Fruit fly (Drosophila melanogaster) whole organism, prepupa: ENCODE data around the gene CG15480.
A peak's percentile ranks its signal among the peaks of the same experiment; 100 is the strongest.

ENCODE experiments used
- Blimp-1 ChIP-seq: fragments of 200-800 bp; sonication (Bioruptor generic); optimal IDR thresholded peaks from 3 replicates; lab custom pipeline; 2017; ENCODE audit warnings: missing biosample characterization, missing genetic modification characterization, mild to moderate bottlenecking, moderate library complexity, missing genetic modification reagents
- CG10669 ChIP-seq: fragments of 200-800 bp; sonication (Bioruptor generic); optimal IDR thresholded peaks from 3 replicates; lab custom pipeline; 2018; ENCODE audit warnings: missing biosample characterization, mild to moderate bottlenecking, missing genetic modification characterization, moderate library complexity
- CG11902 ChIP-seq: fragments of 200-800 bp; sonication (Bioruptor generic); optimal IDR thresholded peaks from 3 replicates; lab custom pipeline; 2016; ENCODE audit warnings: missing biosample characterization, missing genetic modification characterization
- CG15336 ChIP-seq: fragments of 200-800 bp; sonication (Bioruptor generic); IDR thresholded peaks from 2 replicates; pipeline ENCODE4 v1.3.6; 2022; ENCODE audit warnings: missing biosample characterization, missing genetic modification characterization
- CG1621 ChIP-seq: fragments of 200-800 bp; sonication (Bioruptor generic); optimal IDR thresholded peaks from 3 replicates; lab custom pipeline; 2018; ENCODE audit warnings: missing biosample characterization, mild to moderate bottlenecking, missing genetic modification characterization
- CG16779 ChIP-seq: fragments of 200-800 bp; sonication (Bioruptor generic); optimal IDR thresholded peaks from 3 replicates; lab custom pipeline; 2017; ENCODE audit warnings: missing biosample characterization, mild to moderate bottlenecking, missing genetic modification characterization
- CG31627 ChIP-seq: fragments of 200-800 bp; sonication (Bioruptor generic); optimal IDR thresholded peaks from 3 replicates; lab custom pipeline; 2016; ENCODE audit warnings: missing biosample characterization, missing genetic modification characterization
- CG32006 ChIP-seq: fragments of 200-800 bp; sonication (Bioruptor generic); optimal IDR thresholded peaks from 3 replicates; lab custom pipeline; 2017; ENCODE audit warnings: missing biosample characterization, mild to moderate bottlenecking, missing genetic modification characterization
- CG34406 ChIP-seq: fragments of 200-800 bp; sonication (Bioruptor generic); optimal IDR thresholded peaks from 3 replicates; lab custom pipeline; 2016; ENCODE audit warnings: missing biosample characterization, missing genetic modification characterization
- CG3919 ChIP-seq: fragments of 200-800 bp; sonication (Bioruptor generic); optimal IDR thresholded peaks from 3 replicates; lab custom pipeline; 2016; ENCODE audit warnings: missing biosample characterization, missing genetic modification characterization
- CG4318 ChIP-seq: fragments of 200-800 bp; sonication (Bioruptor generic); optimal IDR thresholded peaks from 3 replicates; lab custom pipeline; 2017; ENCODE audit warnings: missing biosample characterization, mild to moderate bottlenecking, missing genetic modification characterization
- CG6163 ChIP-seq: fragments of 200-800 bp; sonication (Bioruptor generic); IDR thresholded peaks from 3 replicates; pipeline ENCODE4 v1.3.6; 2022; ENCODE audit warnings: missing biosample characterization, missing genetic modification characterization
- CG6276 ChIP-seq: fragments of 200-800 bp; sonication (Bioruptor generic); optimal IDR thresholded peaks from 2 replicates; lab custom pipeline; 2017; ENCODE audit warnings: missing biosample characterization, mild to moderate bottlenecking, missing genetic modification characterization
- CG6792 ChIP-seq: fragments of 200-800 bp; sonication (Bioruptor generic); optimal IDR thresholded peaks from 3 replicates; lab custom pipeline; 2016; ENCODE audit warnings: missing biosample characterization, missing genetic modification characterization
- CG6808 ChIP-seq: fragments of 200-800 bp; sonication (Bioruptor generic); optimal IDR thresholded peaks from 3 replicates; lab custom pipeline; 2017; ENCODE audit warnings: missing biosample characterization, missing genetic modification characterization, mild to moderate bottlenecking, moderate library complexity, missing genetic modification reagents
- CG6854 ChIP-seq: fragments of 200-800 bp; sonication (Bioruptor generic); optimal IDR thresholded peaks from 2 replicates; lab custom pipeline; 2017; ENCODE audit warnings: missing biosample characterization, mild to moderate bottlenecking, missing genetic modification characterization
- CG7368 ChIP-seq: fragments of 200-800 bp; sonication (Bioruptor generic); optimal IDR thresholded peaks from 3 replicates; lab custom pipeline; 2016; ENCODE audit warnings: missing biosample characterization, missing genetic modification characterization
- CG8632 ChIP-seq: fragments of 200-800 bp; sonication (Bioruptor generic); optimal IDR thresholded peaks from 3 replicates; lab custom pipeline; 2016; ENCODE audit warnings: missing biosample characterization, missing genetic modification characterization
- CG9139 ChIP-seq: fragments of 200-800 bp; sonication (Bioruptor generic); optimal IDR thresholded peaks from 3 replicates; lab custom pipeline; 2017; ENCODE audit warnings: missing biosample characterization, mild to moderate bottlenecking, missing genetic modification characterization
- Eip75B ChIP-seq: fragments of 200-800 bp; sonication (Bioruptor generic); optimal IDR thresholded peaks from 3 replicates; lab custom pipeline; 2016; ENCODE audit warnings: missing biosample characterization, missing genetic modification characterization
- Eip93F ChIP-seq: fragments of 200-800 bp; sonication (Bioruptor generic); optimal IDR thresholded peaks from 2 replicates; lab custom pipeline; 2016; ENCODE audit warnings: missing biosample characterization, mild to moderate bottlenecking, missing genetic modification characterization
- Ets21C ChIP-seq: fragments of 200-800 bp; sonication (Bioruptor generic); optimal IDR thresholded peaks from 3 replicates; lab custom pipeline; 2016; ENCODE audit warnings: missing biosample characterization, missing genetic modification characterization
- Ets96B ChIP-seq: fragments of 200-800 bp; optimal IDR thresholded peaks from 2 replicates; lab custom pipeline; 2019; ENCODE audit warnings: missing biosample characterization, mild to moderate bottlenecking, missing genetic modification characterization, moderate library complexity
- Gug ChIP-seq: fragments of 200-800 bp; sonication (Bioruptor generic); IDR thresholded peaks from 2 replicates; pipeline ENCODE4 v1.3.6; 2022; ENCODE audit warnings: missing biosample characterization, missing genetic modification characterization
- Hr4 ChIP-seq: fragments of 200-800 bp; sonication (Bioruptor generic); optimal IDR thresholded peaks from 3 replicates; lab custom pipeline; 2016; ENCODE audit warnings: missing biosample characterization, missing genetic modification characterization
- Lpt ChIP-seq: fragments of 200-800 bp; sonication (Bioruptor generic); optimal IDR thresholded peaks from 3 replicates; lab custom pipeline; 2016; ENCODE audit warnings: missing biosample characterization, missing genetic modification characterization
- Met ChIP-seq: fragments of 200-800 bp; sonication (Bioruptor generic); optimal IDR thresholded peaks from 3 replicates; lab custom pipeline; 2016; ENCODE audit warnings: missing biosample characterization, missing genetic modification characterization
- Smox ChIP-seq: fragments of 200-800 bp; sonication (Bioruptor generic); optimal IDR thresholded peaks from 3 replicates; lab custom pipeline; 2016; ENCODE audit warnings: missing biosample characterization, missing genetic modification characterization
- Sox102F ChIP-seq: fragments of 200-800 bp; sonication (Bioruptor generic); optimal IDR thresholded peaks from 2 replicates; lab custom pipeline; 2016; ENCODE audit warnings: missing biosample characterization, mild to moderate bottlenecking, missing genetic modification characterization
- Sox14 ChIP-seq: fragments of 200-800 bp; sonication (Bioruptor generic); optimal IDR thresholded peaks from 3 replicates; lab custom pipeline; 2016; ENCODE audit warnings: missing biosample characterization, missing genetic modification characterization
- Sox15 ChIP-seq: fragments of 200-800 bp; sonication (Bioruptor generic); optimal IDR thresholded peaks from 3 replicates; lab custom pipeline; 2016; ENCODE audit warnings: missing biosample characterization, missing genetic modification characterization
- achi ChIP-seq: fragments of 200-800 bp; sonication (Bioruptor generic); optimal IDR thresholded peaks from 3 replicates; lab custom pipeline; 2016; ENCODE audit warnings: missing biosample characterization, missing genetic modification characterization
- acj6 ChIP-seq: fragments of 200-800 bp; sonication (Bioruptor generic); optimal IDR thresholded peaks from 3 replicates; lab custom pipeline; 2016; ENCODE audit warnings: missing biosample characterization, missing genetic modification characterization
- dac ChIP-seq: fragments of 200-800 bp; sonication (Bioruptor generic); optimal IDR thresholded peaks from 2 replicates; lab custom pipeline; 2017; ENCODE audit warnings: missing biosample characterization, mild to moderate bottlenecking, missing genetic modification characterization
- dsx ChIP-seq: fragments of 200-800 bp; optimal IDR thresholded peaks from 3 replicates; lab custom pipeline; 2019; ENCODE audit warnings: missing biosample characterization, mild to moderate bottlenecking, missing genetic modification characterization, moderate library complexity; ENCODE audit not compliant: poor library complexity, severe bottlenecking
- eg ChIP-seq: fragments of 200-800 bp; sonication (Bioruptor generic); IDR thresholded peaks from 3 replicates; pipeline ENCODE4 v1.3.6; 2022; ENCODE audit warnings: missing biosample characterization, missing genetic modification characterization
- esn ChIP-seq: fragments of 200-800 bp; sonication (Bioruptor generic); optimal IDR thresholded peaks from 2 replicates; lab custom pipeline; 2016; ENCODE audit warnings: missing biosample characterization, mild to moderate bottlenecking, missing genetic modification characterization, moderate library complexity
- fd59A ChIP-seq: fragments of 200-800 bp; sonication (Bioruptor generic); optimal IDR thresholded peaks from 2 replicates; lab custom pipeline; 2017; ENCODE audit warnings: missing biosample characterization, mild to moderate bottlenecking, missing genetic modification characterization, missing genetic modification reagents
- fd85E ChIP-seq: fragments of 200-800 bp; sonication (Bioruptor generic); optimal IDR thresholded peaks from 3 replicates; lab custom pipeline; 2016; ENCODE audit warnings: missing biosample characterization, missing genetic modification characterization
- fkh ChIP-seq: fragments of 200-800 bp; sonication (Bioruptor generic); optimal IDR thresholded peaks from 3 replicates; lab custom pipeline; 2017; ENCODE audit warnings: missing biosample characterization, mild to moderate bottlenecking, missing genetic modification characterization, moderate library complexity
- lz ChIP-seq: fragments of 200-800 bp; sonication (Bioruptor generic); optimal IDR thresholded peaks from 3 replicates; lab custom pipeline; 2016; ENCODE audit warnings: missing biosample characterization, missing genetic modification characterization
- net ChIP-seq: fragments of 200-800 bp; sonication (Bioruptor generic); optimal IDR thresholded peaks from 3 replicates; lab custom pipeline; 2016; ENCODE audit warnings: missing biosample characterization, missing genetic modification characterization
- pdm3 ChIP-seq: fragments of 200-800 bp; sonication (Bioruptor generic); optimal IDR thresholded peaks from 3 replicates; lab custom pipeline; 2016; ENCODE audit warnings: missing biosample characterization, missing genetic modification characterization
- spab ChIP-seq: fragments of 200-800 bp; sonication (Bioruptor generic); optimal IDR thresholded peaks from 2 replicates; lab custom pipeline; 2017; ENCODE audit warnings: missing biosample characterization, mild to moderate bottlenecking, missing genetic modification characterization, missing genetic modification reagents
- svp ChIP-seq: fragments of 200-800 bp; sonication (Bioruptor generic); peaks from one replicate; lab custom pipeline; 2016; ENCODE audit warnings: missing biosample characterization, missing genetic modification characterization
- topi ChIP-seq: fragments of 200-800 bp; sonication (Bioruptor generic); optimal IDR thresholded peaks from 3 replicates; lab custom pipeline; 2016; ENCODE audit warnings: missing biosample characterization, missing genetic modification characterization
- vri ChIP-seq: fragments of 200-800 bp; sonication (Bioruptor generic); optimal IDR thresholded peaks from 3 replicates; lab custom pipeline; 2016; ENCODE audit warnings: missing biosample characterization, mild to moderate bottlenecking, missing genetic modification characterization

Gene CG15480

dm6 chr2L:13206077-13206668 lies 18.9 kb downstream of the CG15480 start (continued):
- TF ChIP-seq CG34406 (GFP tag; lab: Kevin White, UChicago) (no peak), CG32006 (GFP tag; lab: Kevin White, UChicago) (no peak), CG6792 (GFP tag; lab: Kevin White, UChicago) (no peak), Eip93F (GFP tag; lab: Kevin White, UChicago) (no peak), Eip75B (GFP tag; lab: Kevin White, UChicago) (peak; percentile 31), Gug (GFP tag; lab: Robert Waterston, UW) (no peak), svp (GFP tag; lab: Kevin White, UChicago) (peak; percentile 89), pdm3 (no peak), fd85E (GFP tag; lab: Kevin White, UChicago) (no peak), vri (peak; percentile 55), CG4318 (GFP tag; lab: Kevin White, UChicago) (no peak), Met (GFP tag; lab: Kevin White, UChicago) (no peak), Hr4 (GFP tag; lab: Kevin White, UChicago) (no peak), CG10669 (GFP tag; lab: Kevin White, UChicago) (no peak), CG7368 (GFP tag; lab: Kevin White, UChicago) (no peak), dsx (GFP tag; lab: Kevin White, UChicago) (no peak), Sox102F (GFP tag; lab: Kevin White, UChicago) (no peak), CG6808 (GFP tag; lab: Kevin White, UChicago) (no peak), achi (GFP tag; lab: Kevin White, UChicago) (no peak), CG6854 (GFP tag; lab: Kevin White, UChicago) (no peak), CG16779 (tag; lab: Kevin White, UChicago) (peak; percentile 52), net (GFP tag; lab: Kevin White, UChicago) (no peak), CG6163 (GFP tag; lab: Robert Waterston, UW) (peak; percentile 65; the same call in 2 of the 3 replicates), Sox15 (GFP tag; lab: Kevin White, UChicago) (no peak), CG1621 (tag; lab: Kevin White, UChicago) (peak; percentile 39), CG31627 (GFP tag; lab: Kevin White, UChicago) (no peak), Sox14 (no peak), Ets21C (no peak), Ets96B (tag; lab: Kevin White, UChicago) (no peak), acj6 (GFP tag; lab: Kevin White, UChicago) (no peak)

- TF ChIP-seq acj6 (GFP tag; lab: Kevin White, UChicago): no peak
- no peak for TF ChIP-seq Lpt (GFP tag; lab: Kevin White, UChicago)
- TF ChIP-seq spab (GFP tag; lab: Kevin White, UChicago): no peak
- no peak for TF ChIP-seq fd59A (GFP tag; lab: Kevin White, UChicago)
- no peak for TF ChIP-seq CG4318 (GFP tag; lab: Kevin White, UChicago)
- no peak for TF ChIP-seq CG6276 (GFP tag; lab: Kevin White, UChicago)
- 0 out of 2 replicates have a peak, but pooled peaks have one; percentile 21 for TF ChIP-seq CG15336
- no peak for TF ChIP-seq lz (GFP tag; lab: Kevin White, UChicago)
- TF ChIP-seq CG3919 (GFP tag; lab: Kevin White, UChicago): peak; percentile 40
- TF ChIP-seq Hr4 (GFP tag; lab: Kevin White, UChicago): no peak
- TF ChIP-seq CG7368 (GFP tag; lab: Kevin White, UChicago): no peak
- no peak for TF ChIP-seq vri
- TF ChIP-seq Met (GFP tag; lab: Kevin White, UChicago): peak; percentile 22
- TF ChIP-seq Blimp-1 (GFP tag; lab: Kevin White, UChicago): no peak
- peak; percentile 44 for TF ChIP-seq esn (GFP tag; lab: Kevin White, UChicago)
- no peak for TF ChIP-seq Gug (GFP tag; lab: Robert Waterston, UW)
- no peak for TF ChIP-seq CG8632 (GFP tag; lab: Kevin White, UChicago)
- no peak for TF ChIP-seq Sox15 (GFP tag; lab: Kevin White, UChicago)
- TF ChIP-seq CG16779 (tag; lab: Kevin White, UChicago): peak; percentile 38
- TF ChIP-seq dac (GFP tag; lab: Kevin White, UChicago): no peak
- peak; percentile 79 for TF ChIP-seq fkh (GFP tag; lab: Kevin White, UChicago)
- peak; percentile 45 for TF ChIP-seq Eip75B (GFP tag; lab: Kevin White, UChicago)
- TF ChIP-seq pdm3: no peak
- peak; percentile 8 for TF ChIP-seq CG1621 (tag; lab: Kevin White, UChicago)
- TF ChIP-seq topi (GFP tag; lab: Kevin White, UChicago): peak; percentile 5
- no peak for TF ChIP-seq CG11902 (GFP tag; lab: Kevin White, UChicago)
- no peak for TF ChIP-seq fd85E (GFP tag; lab: Kevin White, UChicago)
- no peak for TF ChIP-seq CG9139 (GFP tag; lab: Kevin White, UChicago)
- peak; percentile 46; the same call in 1 of the 3 replicates for TF ChIP-seq eg (GFP tag; lab: Robert Waterston, UW)
- no peak for TF ChIP-seq Smox (GFP tag; lab: Kevin White, UChicago)
- TF ChIP-seq CG31627 (GFP tag; lab: Kevin White, UChicago): no peak
- no peak for TF ChIP-seq CG10669 (GFP tag; lab: Kevin White, UChicago)
- TF ChIP-seq achi (GFP tag; lab: Kevin White, UChicago): no peak
- TF ChIP-seq CG6808 (GFP tag; lab: Kevin White, UChicago): no peak
These were observed 19.8 kb downstream of the CG15480 start for dm6 chr2L:13205256-13205655.
